Fruit fly (Drosophila melanogaster): ENCODE measurements around the gene tw.

The tw gene

dm6 chrX:771431-772064 is 13.0 kb upstream of the tw start (continued):
- TF ChIP-seq cyc (GFP tag; optimal IDR thresholded peaks at IDR 0.05) (no peak), Hr39 (GFP tag; optimal IDR thresholded peaks at IDR 0.05) (peak; percentile 13), CG11294 (GFP tag; IDR thresholded peaks at IDR 0.05) (no peak), CG8119 (GFP tag; IDR thresholded peaks at IDR 0.05) (no peak)

dm6 chrX:772305-772986 is 12.1 kb upstream of the tw start:
- TF ChIP-seq fkh (GFP tag; optimal IDR thresholded peaks at IDR 0.05): peak; percentile 52
- no peak for TF ChIP-seq pdm3 (GFP tag; optimal IDR thresholded peaks at IDR 0.05)

dm6 chrX:774160-774700 is 10.3 kb upstream of the tw start:
- TF ChIP-seq fd59A (GFP tag; optimal IDR thresholded peaks at IDR 0.05) (no peak), fkh (GFP tag; optimal IDR thresholded peaks at IDR 0.05) (peak; percentile 88)

- TF ChIP-seq CG10669 (GFP tag; optimal IDR thresholded peaks at IDR 0.05) (peak; percentile 66), Smox (GFP tag; optimal IDR thresholded peaks at IDR 0.05) (peak; percentile 77), Eip93F (GFP tag; optimal IDR thresholded peaks at IDR 0.05) (peak; percentile 50), CG11294 (GFP tag; IDR thresholded peaks at IDR 0.05) (peak; percentile 30; the same call in 1 of the 2 replicates), Eip75B (GFP tag; optimal IDR thresholded peaks at IDR 0.05) (peak; percentile 81), vri (GFP tag; optimal IDR thresholded peaks at IDR 0.05) (peak; percentile 72), CG11762 (GFP tag; optimal IDR thresholded peaks at IDR 0.05; ENCODE audit: insufficient read depth) (no peak), fd85E (GFP tag; optimal IDR thresholded peaks at IDR 0.05) (no peak), fd59A (GFP tag; optimal IDR thresholded peaks at IDR 0.05) (peak; percentile 65), CG4318 (GFP tag; optimal IDR thresholded peaks at IDR 0.05) (no peak), CG31627 (GFP tag; optimal IDR thresholded peaks at IDR 0.05) (peak; percentile 65), CG10631 (GFP tag; optimal IDR thresholded peaks at IDR 0.05) (peak; percentile 81), Blimp-1 (GFP tag; optimal IDR thresholded peaks at IDR 0.05) (peak; percentile 50), Eip78C (GFP tag) (peak; percentile 94), Sox102F (GFP tag; optimal IDR thresholded peaks at IDR 0.05) (peak; percentile 81), CG15336 (GFP tag; IDR thresholded peaks at IDR 0.05) (peak; percentile 71; the same call in 1 of the 2 replicates), OdsH (GFP tag; optimal IDR thresholded peaks at IDR 0.05) (peak; percentile 64), CG8119 (GFP tag; IDR thresholded peaks at IDR 0.05) (peak; percentile 73), acj6 (GFP tag; optimal IDR thresholded peaks at IDR 0.05) (peak; percentile 66), eg (GFP tag; IDR thresholded peaks at IDR 0.05) (peak; percentile 56; the same call in 2 of the 3 replicates), CG6854 (GFP tag; optimal IDR thresholded peaks at IDR 0.05) (peak; percentile 26), pdm3 (GFP tag; optimal IDR thresholded peaks at IDR 0.05) (peak; percentile 73), spab (GFP tag; optimal IDR thresholded peaks at IDR 0.05) (peak; percentile 70), cyc (GFP tag; optimal IDR thresholded peaks at IDR 0.05) (peak; percentile 73), dsx (GFP tag; optimal IDR thresholded peaks at IDR 0.05; ENCODE audit: poor library complexity, severe bottlenecking) (peak; percentile 81), Hr4 (GFP tag; optimal IDR thresholded peaks at IDR 0.05) (no peak), Ets96B (tag; optimal IDR thresholded peaks at IDR 0.05) (peak; percentile 78), topi (GFP tag; optimal IDR thresholded peaks at IDR 0.05) (peak; percentile 81), CG3919 (GFP tag; optimal IDR thresholded peaks at IDR 0.05) (peak; percentile 76), CG32006 (GFP tag; optimal IDR thresholded peaks at IDR 0.05) (peak; percentile 54), CG6276 (GFP tag; optimal IDR thresholded peaks at IDR 0.05) (peak; percentile 15), CG6792 (GFP tag; optimal IDR thresholded peaks at IDR 0.05) (peak; percentile 79), CG34406 (GFP tag; optimal IDR thresholded peaks at IDR 0.05) (peak; percentile 75), Sox15 (GFP tag; optimal IDR thresholded peaks at IDR 0.05) (peak; percentile 25), esn (GFP tag; optimal IDR thresholded peaks at IDR 0.05) (peak; percentile 84), Met (GFP tag; optimal IDR thresholded peaks at IDR 0.05) (peak; percentile 81), salr (GFP tag; optimal IDR thresholded peaks at IDR 0.05) (peak; percentile 40 to 45), Hr38 (GFP tag; optimal IDR thresholded peaks at IDR 0.05) (no peak), fkh (GFP tag; optimal IDR thresholded peaks at IDR 0.05) (no peak), CG8632 (GFP tag; optimal IDR thresholded peaks at IDR 0.05) (peak; percentile 67), CG6808 (GFP tag; optimal IDR thresholded peaks at IDR 0.05) (peak; percentile 76)
Observed at dm6 chrX:775184-775583, 9.4 kb upstream of the tw start.
